Worm (Caenorhabditis elegans): ENCODE measurements around the gene C25F9.4.

DNA sequence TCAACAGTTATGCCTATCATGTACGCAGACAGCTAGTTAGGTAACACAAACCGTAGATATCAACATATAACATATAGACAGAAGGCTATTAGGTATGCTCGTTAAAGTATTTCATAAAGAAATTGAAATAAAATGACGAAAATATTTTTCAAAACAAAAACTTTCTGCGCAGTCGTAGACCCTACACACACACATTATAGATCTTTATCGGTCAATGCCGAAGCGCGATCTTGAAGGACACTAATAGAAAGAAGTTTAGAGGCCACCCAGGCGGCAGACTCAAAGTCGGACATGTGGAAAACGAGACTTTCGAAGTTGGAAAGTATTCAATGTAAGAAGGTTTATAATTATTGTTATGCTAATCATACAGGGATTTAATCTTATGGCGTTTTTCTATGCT is 12.6 kb upstream of the C25F9.4 start:
- no peak for TF ChIP-seq med-1 (GFP tag; optimal IDR thresholded peaks at IDR 0.05; ENCODE audit: insufficient read depth)
- no peak for TF ChIP-seq ref-1 (GFP tag; conservative IDR thresholded peaks at IDR 0.05)
- TF ChIP-seq T22C8.4 (GFP tag; IDR thresholded peaks at IDR 0.05) = no peak
- TF ChIP-seq cog-1 (tag; optimal IDR thresholded peaks at IDR 0.05) = no peak
- TF ChIP-seq flt-1 (GFP tag; IDR thresholded peaks at IDR 0.05) = no peak
